Fruit fly (Drosophila melanogaster) whole organism, pupa: Measurements from ENCODE around the gene vvl.

ENCODE experiments used
- CG10348 ChIP-seq: fragments of 200-800 bp; sonication (Bioruptor generic); IDR thresholded peaks from 2 replicates; pipeline ENCODE4 v1.3.6; 2022; ENCODE audit warnings: missing biosample characterization, missing genetic modification characterization
- CG4496 ChIP-seq: fragments of 200-800 bp; sonication (Bioruptor generic); IDR thresholded peaks from 3 replicates; pipeline ENCODE4 v1.3.6; 2022; ENCODE audit warnings: missing biosample characterization, missing genetic modification characterization
- CG9948 ChIP-seq: fragments of 200-800 bp; sonication (Bioruptor generic); optimal IDR thresholded peaks from 2 replicates; lab custom pipeline; 2018; ENCODE audit warnings: missing biosample characterization, mild to moderate bottlenecking, missing genetic modification characterization, moderate library complexity
- D1 ChIP-seq: fragments of 200-800 bp; sonication (Bioruptor generic); optimal IDR thresholded peaks from 2 replicates; lab custom pipeline; 2018; ENCODE audit warnings: missing biosample characterization, mild to moderate bottlenecking, missing genetic modification characterization, moderate library complexity
- EcR ChIP-seq: fragments of 200-800 bp; sonication (Bioruptor generic); optimal IDR thresholded peaks from 3 replicates; lab custom pipeline; 2019; ENCODE audit warnings: missing biosample characterization, missing genetic modification characterization, mild to moderate bottlenecking, moderate library complexity, missing genetic modification reagents
- Ets98B ChIP-seq: fragments of 200-800 bp; sonication (Bioruptor generic); IDR thresholded peaks from 2 replicates; pipeline ENCODE4 v1.3.6; 2022; ENCODE audit warnings: missing biosample characterization, missing genetic modification characterization
- Pif1A ChIP-seq: fragments of 200-800 bp; sonication (Bioruptor generic); optimal IDR thresholded peaks from 3 replicates; lab custom pipeline; 2016; ENCODE audit warnings: missing biosample characterization, missing genetic modification characterization
- Pif1B ChIP-seq: fragments of 200-800 bp; sonication (Bioruptor generic); optimal IDR thresholded peaks from 3 replicates; lab custom pipeline; 2016; ENCODE audit warnings: missing biosample characterization, missing genetic modification characterization
- fd96Ca ChIP-seq: fragments of 200-800 bp; sonication (Bioruptor generic); IDR thresholded peaks from 3 replicates; pipeline ENCODE4 v1.3.6; 2022; ENCODE audit warnings: missing biosample characterization, missing genetic modification characterization
- gl ChIP-seq: fragments of 200-800 bp; sonication (Bioruptor generic); optimal IDR thresholded peaks from 2 replicates; lab custom pipeline; 2018; ENCODE audit warnings: missing biosample characterization, mild to moderate bottlenecking, missing genetic modification characterization

- peak; percentile 16 for TF ChIP-seq EcR
- TF ChIP-seq CG10348 (GFP tag; lab: Robert Waterston, UW) = peak; percentile 49; the same call in 1 of the 2 replicates
- TF ChIP-seq CG9948 (tag; lab: Kevin White, UChicago) = peak; percentile 78
- TF ChIP-seq CG4496 = peak; percentile 88
- peak; percentile 43 for TF ChIP-seq Pif1A (GFP tag; lab: Kevin White, UChicago)
- peak; percentile 81 for TF ChIP-seq fd96Ca (GFP tag; lab: Robert Waterston, UW)
- TF ChIP-seq Ets98B = peak; percentile 73
- no peak for TF ChIP-seq D1 (tag; lab: Kevin White, UChicago)
- TF ChIP-seq gl = peak; percentile 17
- no peak for TF ChIP-seq Pif1B
Observed at dm6 chr3L:6823785-6824473, 34.0 kb downstream of the vvl start.
